Worm (Caenorhabditis elegans) whole organism, L4 larva: ENCODE measurements around the gene ZK856.4.

Source experiments
- F10B5.3 ChIP-seq: sonication (generic microtip); optimal IDR thresholded peaks from 2 replicates; lab custom pipeline; 2016; ENCODE audit warnings: mild to moderate bottlenecking, missing genetic modification characterization, missing compliant biosample characterization
- F26F4.8 ChIP-seq: fragments of 200-800 bp; sonication (Bioruptor generic); conservative IDR thresholded peaks from 2 replicates; pipeline ENCODE4 v1.3.6; 2022; ENCODE audit warnings: missing genetic modification characterization, missing compliant biosample characterization
- F37D6.2 ChIP-seq: sonication (generic microtip); optimal IDR thresholded peaks from 2 replicates; lab custom pipeline; 2016; ENCODE audit warnings: mild to moderate bottlenecking, missing genetic modification characterization, missing compliant biosample characterization
- T20F7.1 ChIP-seq: fragments of 200-800 bp; sonication (Bioruptor generic); optimal IDR thresholded peaks from 2 replicates; lab custom pipeline; 2018; ENCODE audit warnings: mild to moderate bottlenecking, missing genetic modification characterization, missing compliant biosample characterization
- Y5F2A.4 ChIP-seq: fragments of 200-800 bp; sonication (Bioruptor generic); optimal IDR thresholded peaks from 2 replicates; lab custom pipeline; 2018; ENCODE audit warnings: mild to moderate bottlenecking, missing genetic modification characterization, missing compliant biosample characterization
- ZK546.5 ChIP-seq, 2 experiments: sonication (generic microtip); optimal IDR thresholded peaks; 2 replicates each; lab custom pipeline; 2017; ENCODE audit warnings: missing biosample characterization in 2 of 2, missing genetic modification characterization in 2 of 2
- ama-1 ChIP-seq: fragments of 150-350 bp; optimal IDR thresholded peaks from 2 replicates; lab custom pipeline; 2014; ENCODE audit warnings: inconsistent platforms, mixed read lengths
- attf-4 ChIP-seq: sonication (generic microtip); optimal IDR thresholded peaks from 3 replicates; lab custom pipeline; 2017; ENCODE audit warnings: missing biosample characterization, missing genetic modification characterization
- ceh-20 ChIP-seq: fragments of 200-800 bp; sonication (Bioruptor generic); IDR thresholded peaks from 2 replicates; pipeline ENCODE4 v1.3.6; 2022; ENCODE audit warnings: missing genetic modification reagents, missing genetic modification characterization, missing compliant biosample characterization
- ces-1 ChIP-seq: fragments of 150-350 bp; sonication (generic microtip); optimal IDR thresholded peaks from 4 replicates; lab custom pipeline; 2014; ENCODE audit warnings: missing biosample characterization, missing genetic modification reagents, missing genetic modification characterization
- ctbp-1 ChIP-seq: fragments of 200-800 bp; sonication (Bioruptor generic); IDR thresholded peaks from 2 replicates; pipeline ENCODE4 v1.3.6; 2022; ENCODE audit warnings: missing genetic modification reagents, missing genetic modification characterization, missing compliant biosample characterization
- daf-16 ChIP-seq, 3 experiments: sonication (generic microtip); optimal IDR thresholded peaks; 2 replicates each; lab custom pipeline; 2016 to 2017; ENCODE audit warnings: missing genetic modification characterization in 3 of 3, missing genetic modification reagents in 3 of 3, mild to moderate bottlenecking in 2 of 3, missing compliant biosample characterization in 2 of 3, missing biosample characterization in 1 of 3, moderate library complexity in 1 of 3
- daf-8 ChIP-seq: fragments of 200-800 bp; sonication (Bioruptor generic); IDR thresholded peaks from 2 replicates; pipeline ENCODE4 v1.3.6; 2022; ENCODE audit warnings: missing genetic modification characterization, missing compliant biosample characterization
- dpl-1 ChIP-seq: fragments of 150-350 bp; optimal IDR thresholded peaks from 2 replicates; lab custom pipeline; 2014; ENCODE audit warnings: missing biosample characterization, missing genetic modification reagents, missing genetic modification characterization
- dve-1 ChIP-seq: sonication (generic microtip); optimal IDR thresholded peaks from 2 replicates; lab custom pipeline; 2017; ENCODE audit warnings: antibody characterized with exemption, mild to moderate bottlenecking, missing genetic modification characterization, missing compliant biosample characterization; ENCODE audit not compliant: insufficient read depth
- egl-43 ChIP-seq: fragments of 200-800 bp; sonication (Bioruptor generic); IDR thresholded peaks from 2 replicates; pipeline ENCODE4 v1.3.6; 2022; ENCODE audit warnings: missing genetic modification reagents, missing genetic modification characterization, missing compliant biosample characterization
- fkh-10 ChIP-seq: fragments of 150-350 bp; optimal IDR thresholded peaks from 2 replicates; lab custom pipeline; 2014; ENCODE audit warnings: missing biosample characterization, missing genetic modification reagents, missing genetic modification characterization
- fos-1 ChIP-seq: fragments of 150-350 bp; optimal IDR thresholded peaks from 2 replicates; lab custom pipeline; 2014; ENCODE audit warnings: missing biosample characterization, missing genetic modification characterization
- hif-1 ChIP-seq, 2 experiments: sonication (generic microtip); optimal IDR thresholded peaks; 2 replicates each; lab custom pipeline; 2016 to 2017; ENCODE audit warnings: missing compliant biosample characterization in 2 of 2, missing genetic modification characterization in 2 of 2, missing genetic modification reagents in 2 of 2, missing genotype in 2 of 2, mild to moderate bottlenecking in 1 of 2
- hlh-11 ChIP-seq: fragments of 200-800 bp; sonication (Bioruptor generic); optimal IDR thresholded peaks from 2 replicates; lab custom pipeline; 2018; ENCODE audit warnings: mild to moderate bottlenecking, missing genetic modification characterization, missing compliant biosample characterization
- jun-1 ChIP-seq: fragments of 150-350 bp; optimal IDR thresholded peaks from 2 replicates; lab custom pipeline; 2014; ENCODE audit warnings: missing biosample characterization, missing genetic modification reagents, missing genetic modification characterization
- lin-1 ChIP-seq: fragments of 200-800 bp; sonication (Bioruptor generic); IDR thresholded peaks from 2 replicates; pipeline ENCODE4 v1.3.6; 2022; ENCODE audit warnings: missing genetic modification reagents, missing genetic modification characterization, missing compliant biosample characterization
- lin-13 ChIP-seq: fragments of 150-350 bp; optimal IDR thresholded peaks from 2 replicates; lab custom pipeline; 2014; ENCODE audit warnings: missing biosample characterization, missing genetic modification reagents, missing genetic modification characterization
- lin-29 ChIP-seq: fragments of 200-800 bp; sonication (Bioruptor generic); IDR thresholded peaks from 2 replicates; pipeline ENCODE4 v1.3.6; 2022; ENCODE audit warnings: missing genetic modification reagents, missing genetic modification characterization, missing compliant biosample characterization
- madf-9 ChIP-seq: fragments of 200-800 bp; sonication (Bioruptor generic); conservative IDR thresholded peaks from 2 replicates; pipeline ENCODE4 v1.3.6; 2022; ENCODE audit warnings: missing genetic modification reagents, missing genetic modification characterization, missing compliant biosample characterization
- mes-2 ChIP-seq: sonication (generic microtip); optimal IDR thresholded peaks from 2 replicates; lab custom pipeline; 2016; ENCODE audit warnings: missing genotype, mild to moderate bottlenecking, missing genetic modification characterization, missing compliant biosample characterization; ENCODE audit not compliant: poor library complexity, severe bottlenecking
- mxl-3 ChIP-seq: fragments of 200-800 bp; sonication (Bioruptor generic); optimal IDR thresholded peaks from 2 replicates; lab custom pipeline; 2018; ENCODE audit warnings: mild to moderate bottlenecking, missing genetic modification characterization, missing compliant biosample characterization
- nhr-11 ChIP-seq: fragments of 150-350 bp; optimal IDR thresholded peaks from 2 replicates; lab custom pipeline; 2014; ENCODE audit warnings: missing biosample characterization, missing genetic modification characterization
- nhr-237 ChIP-seq: sonication (generic microtip); optimal IDR thresholded peaks from 2 replicates; lab custom pipeline; 2017; ENCODE audit warnings: missing biosample characterization, missing genetic modification characterization
- nhr-25 ChIP-seq: sonication (generic microtip); optimal IDR thresholded peaks from 2 replicates; lab custom pipeline; 2017; ENCODE audit warnings: missing genetic modification characterization, mild to moderate bottlenecking, missing compliant biosample characterization, antibody characterized with exemption, moderate library complexity, borderline replicate concordance; ENCODE audit not compliant: insufficient read depth
- nhr-28 ChIP-seq: fragments of 150-350 bp; optimal IDR thresholded peaks from 2 replicates; lab custom pipeline; 2014; ENCODE audit warnings: missing biosample characterization, missing genetic modification characterization
- nhr-77 ChIP-seq: fragments of 150-350 bp; optimal IDR thresholded peaks from 2 replicates; lab custom pipeline; 2014; ENCODE audit warnings: missing biosample characterization, missing genetic modification characterization
- rbr-2 ChIP-seq: sonication (generic microtip); optimal IDR thresholded peaks from 2 replicates; lab custom pipeline; 2016; ENCODE audit warnings: missing genotype, missing genetic modification characterization, missing compliant biosample characterization
- saeg-2 ChIP-seq: fragments of 200-800 bp; sonication (Bioruptor generic); IDR thresholded peaks from 2 replicates; pipeline ENCODE4 v1.3.6; 2022; ENCODE audit warnings: missing genetic modification reagents, missing genetic modification characterization, missing compliant biosample characterization
- sdz-12 ChIP-seq: fragments of 200-800 bp; sonication (Bioruptor generic); optimal IDR thresholded peaks from 2 replicates; lab custom pipeline; 2018; ENCODE audit warnings: mild to moderate bottlenecking, missing genetic modification characterization, missing compliant biosample characterization
- spr-3 ChIP-seq: fragments of 200-800 bp; sonication (Bioruptor generic); optimal IDR thresholded peaks from 2 replicates; lab custom pipeline; 2018; ENCODE audit warnings: mild to moderate bottlenecking, missing genetic modification characterization, missing compliant biosample characterization
- tag-97 ChIP-seq: fragments of 200-800 bp; sonication (Bioruptor generic); IDR thresholded peaks from 2 replicates; pipeline ENCODE4 v1.3.6; 2022; ENCODE audit warnings: missing genetic modification characterization, missing compliant biosample characterization
- tra-1 ChIP-seq: fragments of 200-800 bp; sonication (Bioruptor generic); IDR thresholded peaks from 2 replicates; pipeline ENCODE4 v1.3.6; 2022; ENCODE audit warnings: missing genetic modification reagents, missing genetic modification characterization, missing compliant biosample characterization
- unc-130 ChIP-seq: sonication (generic microtip); optimal IDR thresholded peaks from 2 replicates; lab custom pipeline; 2016; ENCODE audit warnings: missing genetic modification reagents, missing genetic modification characterization, missing compliant biosample characterization
- unc-62 ChIP-seq, 3 experiments: fragments of 150-350 bp in 1 of 3; sonication (generic microtip); optimal IDR thresholded peaks in 2 of 3; peaks in 1 of 3; 1 replicate in 1 of 3; 2 replicates in 2 of 3; lab custom pipeline; 2014 to 2017; ENCODE audit warnings: missing biosample characterization in 3 of 3, missing genetic modification characterization in 3 of 3, missing genetic modification reagents in 3 of 3, missing genotype in 1 of 3
- vab-7 ChIP-seq: fragments of 200-800 bp; sonication (Bioruptor generic); IDR thresholded peaks from 2 replicates; pipeline ENCODE4 v1.3.6; 2022; ENCODE audit warnings: missing genetic modification reagents, missing genetic modification characterization, missing compliant biosample characterization
- zfp-2 ChIP-seq: sonication (generic microtip); optimal IDR thresholded peaks from 2 replicates; lab custom pipeline; 2016; ENCODE audit warnings: mild to moderate bottlenecking, missing genetic modification characterization, missing compliant biosample characterization
- zfp-3 ChIP-seq: fragments of 200-800 bp; sonication (Bioruptor generic); conservative IDR thresholded peaks from 2 replicates; pipeline ENCODE4 v1.3.6; 2022; ENCODE audit warnings: missing genetic modification reagents, missing genetic modification characterization, missing compliant biosample characterization
- ztf-11 ChIP-seq: fragments of 150-350 bp; optimal IDR thresholded peaks from 2 replicates; lab custom pipeline; 2014; ENCODE audit warnings: missing biosample characterization, missing genetic modification characterization

The ZK856.4 gene

ce11 chrV:10201913-10202312 is 18.8 kb downstream of the ZK856.4 start, which contains the start of gene ZK856.7 (continued):
- TF ChIP-seq zfp-2 (tag; lab: Kevin White, UChicago): no peak
- TF ChIP-seq jun-1: no peak
- TF ChIP-seq unc-62 (GFP tag; optimal IDR thresholded peaks at IDR 0.05 in 1 of 2; lab: Kevin White, UChicago): peak in 1 of 2 experiments; percentile 73
- TF ChIP-seq unc-62 (tag; optimal IDR thresholded peaks at IDR 0.05; lab: Kevin White, UChicago): no peak
- TF ChIP-seq tra-1 (GFP tag; lab: Robert Waterston, UW): no peak
- TF ChIP-seq rbr-2: no peak
- TF ChIP-seq ces-1 (GFP tag; lab: Kevin White, UChicago): no peak
- TF ChIP-seq F10B5.3 (tag; lab: Kevin White, UChicago): no peak
- TF ChIP-seq ceh-20: no peak
- no peak for TF ChIP-seq sdz-12 (GFP tag; lab: Kevin White, UChicago)

ce11 chrV:10202340-10202739 is 19.3 kb downstream of the ZK856.4 start:
- TF ChIP-seq ama-1 (lab: Kevin White, UChicago) (peak; percentile 49), spr-3 (no peak), daf-16 (GFP tag; optimal IDR thresholded peaks at IDR 0.05; lab: Kevin White, UChicago) (no peak), daf-16 (tag; optimal IDR thresholded peaks at IDR 0.05; lab: Kevin White, UChicago) (peak; percentile 62), lin-29 (GFP tag; lab: Robert Waterston, UW) (no peak), daf-8 (GFP tag; lab: Robert Waterston, UW) (no peak), F26F4.8 (GFP tag; lab: Robert Waterston, UW) (no peak), hlh-11 (no peak), sdz-12 (GFP tag; lab: Kevin White, UChicago) (no peak), ztf-11 (tag; lab: Kevin White, UChicago) (no peak), nhr-25 (no peak)

- TF ChIP-seq nhr-11 (tag; lab: Kevin White, UChicago) (no peak), jun-1 (no peak), attf-4 (tag; lab: Kevin White, UChicago) (no peak), lin-1 (0 out of 2 replicates have a peak, but pooled peaks have one; percentile 42), dpl-1 (GFP tag; lab: Kevin White, UChicago) (no peak), zfp-2 (tag; lab: Kevin White, UChicago) (no peak), madf-9 (GFP tag; lab: Robert Waterston, UW) (no peak), saeg-2 (no peak), nhr-77 (tag; lab: Kevin White, UChicago) (no peak), ama-1 (lab: Kevin White, UChicago) (no peak), egl-43 (GFP tag; lab: Robert Waterston, UW) (no peak), unc-130 (no peak), nhr-28 (tag; lab: Kevin White, UChicago) (peak; percentile 81), tag-97 (GFP tag; lab: Robert Waterston, UW) (no peak), ceh-20 (no peak), ces-1 (GFP tag; lab: Kevin White, UChicago) (no peak), fos-1 (tag; lab: Kevin White, UChicago) (no peak), ZK546.5 (tag; optimal IDR thresholded peaks at IDR 0.05; lab: Kevin White, UChicago) (no peak), hif-1 (tag; optimal IDR thresholded peaks at IDR 0.05; lab: Kevin White, UChicago) (no peak), dve-1 (peak; percentile 60), F37D6.2 (no peak), zfp-3 (no peak), mxl-3 (no peak), daf-8 (GFP tag; lab: Robert Waterston, UW) (no peak), rbr-2 (no peak), lin-13 (no peak), ctbp-1 (GFP tag; lab: Robert Waterston, UW) (no peak), Y5F2A.4 (GFP tag; lab: Kevin White, UChicago) (no peak), T20F7.1 (GFP tag; lab: Kevin White, UChicago) (peak; percentile 23), nhr-25 (peak; percentile 23), hlh-11 (peak; percentile 69), mes-2 (peak; percentile 29), fkh-10 (GFP tag; lab: Kevin White, UChicago) (no peak), nhr-237 (tag; lab: Kevin White, UChicago) (no peak), vab-7 (GFP tag; lab: Robert Waterston, UW) (no peak), F26F4.8 (GFP tag; lab: Robert Waterston, UW) (no peak)
Measured at ce11 chrV:10203435-10204009, 20.4 kb downstream of the ZK856.4 start, which contains the start of gene chpf-1. Gene chpf-1 (minus strand): TSS chrV:10203485.
